Fruit fly (Drosophila melanogaster) whole organism, embryonic: ENCODE measurements around the gene Socs36E.

ENCODE experiments used
- Antp ChIP-seq: fragments of 200-800 bp; sonication (Bioruptor generic); optimal IDR thresholded peaks from 3 replicates; lab custom pipeline; 2016; ENCODE audit warnings: missing biosample characterization, missing genetic modification characterization
- Atf6 ChIP-seq: fragments of 200-800 bp; sonication (Bioruptor generic); IDR thresholded peaks from 2 replicates; pipeline ENCODE4 v1.3.6; 2022; ENCODE audit warnings: missing biosample characterization, missing genetic modification characterization
- Blimp-1 ChIP-seq: fragments of 200-800 bp; sonication (Bioruptor generic); optimal IDR thresholded peaks from 3 replicates; lab custom pipeline; 2018; ENCODE audit warnings: missing biosample characterization, missing genetic modification characterization, mild to moderate bottlenecking, moderate library complexity, missing genetic modification reagents
- CG10147 ChIP-seq: fragments of 200-800 bp; sonication (Bioruptor generic); optimal IDR thresholded peaks from 2 replicates; lab custom pipeline; 2019; ENCODE audit warnings: missing biosample characterization, mild to moderate bottlenecking, missing genetic modification characterization, moderate library complexity
- CG10366 ChIP-seq: fragments of 200-800 bp; sonication (Bioruptor generic); IDR thresholded peaks from 2 replicates; pipeline ENCODE4 v1.3.6; 2022; ENCODE audit warnings: missing biosample characterization, missing genetic modification characterization
- CG11093 ChIP-seq: fragments of 200-800 bp; sonication (Bioruptor generic); IDR thresholded peaks from 3 replicates; pipeline ENCODE4 v1.3.6; 2022; ENCODE audit warnings: missing biosample characterization, missing genetic modification characterization
- CG12769 ChIP-seq: fragments of 200-800 bp; sonication (Bioruptor generic); optimal IDR thresholded peaks from 2 replicates; lab custom pipeline; 2019; ENCODE audit warnings: missing biosample characterization, mild to moderate bottlenecking, missing genetic modification characterization, moderate library complexity
- CG13123 ChIP-seq: fragments of 200-800 bp; sonication (Bioruptor generic); optimal IDR thresholded peaks from 2 replicates; lab custom pipeline; 2016; ENCODE audit warnings: missing biosample characterization, missing genetic modification characterization
- CG17829 ChIP-seq: fragments of 200-800 bp; optimal IDR thresholded peaks from 2 replicates; lab custom pipeline; 2019; ENCODE audit warnings: missing biosample characterization, mild to moderate bottlenecking, missing genetic modification characterization, moderate library complexity
- CG2202 ChIP-seq: fragments of 200-800 bp; sonication (Bioruptor generic); optimal IDR thresholded peaks from 2 replicates; lab custom pipeline; 2018; ENCODE audit warnings: missing biosample characterization, mild to moderate bottlenecking, missing genetic modification characterization
- CG2678 ChIP-seq: fragments of 200-800 bp; sonication (Bioruptor generic); optimal IDR thresholded peaks from 3 replicates; lab custom pipeline; 2019; ENCODE audit warnings: missing biosample characterization, mild to moderate bottlenecking, missing genetic modification characterization, moderate library complexity
- CG3065 ChIP-seq: fragments of 200-800 bp; sonication (Bioruptor generic); optimal IDR thresholded peaks from 2 replicates; lab custom pipeline; 2016; ENCODE audit warnings: missing biosample characterization, missing genetic modification characterization
- CG5245 ChIP-seq: fragments of 200-800 bp; sonication (Bioruptor generic); optimal IDR thresholded peaks from 3 replicates; lab custom pipeline; 2016; ENCODE audit warnings: missing biosample characterization, missing genetic modification characterization
- CG6689 ChIP-seq: fragments of 200-800 bp; sonication (Bioruptor generic); IDR thresholded peaks from 2 replicates; pipeline ENCODE4 v1.3.6; 2022; ENCODE audit warnings: missing biosample characterization, missing genetic modification characterization
- CG7963 ChIP-seq: fragments of 200-800 bp; sonication (Bioruptor generic); IDR thresholded peaks from 3 replicates; pipeline ENCODE4 v1.3.6; 2022; ENCODE audit warnings: missing biosample characterization, missing genetic modification characterization; ENCODE audit not compliant: partially characterized antibody
- CG9609 ChIP-seq: fragments of 200-800 bp; sonication (Bioruptor generic); optimal IDR thresholded peaks from 3 replicates; lab custom pipeline; 2016; ENCODE audit warnings: missing biosample characterization, missing genetic modification characterization
- CTCF ChIP-seq: fragments of 200-800 bp; sonication (Bioruptor generic); optimal IDR thresholded peaks from 2 replicates; lab custom pipeline; 2017; ENCODE audit warnings: missing biosample characterization, mild to moderate bottlenecking, missing genetic modification characterization, moderate library complexity
- CkIIα-i1 ChIP-seq: fragments of 200-800 bp; sonication (Bioruptor generic); IDR thresholded peaks from 2 replicates; pipeline ENCODE4 v1.3.6; 2022; ENCODE audit warnings: missing biosample characterization, missing genetic modification characterization
- CoRest ChIP-seq: fragments of 200-800 bp; sonication (Bioruptor generic); optimal IDR thresholded peaks from 3 replicates; lab custom pipeline; 2018; ENCODE audit warnings: missing biosample characterization, mild to moderate bottlenecking, missing genetic modification characterization, moderate library complexity
- CrebB ChIP-seq: fragments of 200-800 bp; sonication (Bioruptor generic); optimal IDR thresholded peaks from 3 replicates; lab custom pipeline; 2018; ENCODE audit warnings: missing biosample characterization, mild to moderate bottlenecking, missing genetic modification characterization
- D ChIP-seq, 2 experiments: fragments of 200-800 bp in 1 of 2; fragments of >200 bp in 1 of 2; sonication (Bioruptor generic) in 1 of 2; optimal IDR thresholded peaks; 2 replicates in 1 of 2; 3 replicates in 1 of 2; lab custom pipeline; 2017; ENCODE audit warnings: mild to moderate bottlenecking in 1 of 2, missing biosample characterization in 1 of 2, missing genetic modification characterization in 1 of 2, missing genetic modification reagents in 1 of 2
- Dbx ChIP-seq: fragments of 200-800 bp; sonication (Bioruptor generic); IDR thresholded peaks from 3 replicates; pipeline ENCODE4 v1.3.6; 2022; ENCODE audit warnings: missing biosample characterization, missing genetic modification characterization
- Gug ChIP-seq: fragments of 200-800 bp; sonication (Bioruptor generic); IDR thresholded peaks from 4 replicates; pipeline ENCODE4 v1.3.6; 2022; ENCODE audit warnings: missing biosample characterization, missing genetic modification characterization
- H2.0 ChIP-seq: fragments of 200-800 bp; sonication (Bioruptor generic); IDR thresholded peaks from 2 replicates; pipeline ENCODE4 v1.3.6; 2022; ENCODE audit warnings: missing biosample characterization, missing genetic modification characterization
- Hr39 ChIP-seq: fragments of >200 bp; optimal IDR thresholded peaks from 2 replicates; lab custom pipeline; 2017
- Myb ChIP-seq: fragments of 200-800 bp; sonication (Bioruptor generic); optimal IDR thresholded peaks from 2 replicates; lab custom pipeline; 2016; ENCODE audit warnings: missing biosample characterization, missing genetic modification characterization
- Nf-YA ChIP-seq: fragments of 200-800 bp; sonication (Bioruptor generic); IDR thresholded peaks from 2 replicates; pipeline ENCODE4 v1.3.6; 2022; ENCODE audit warnings: missing biosample characterization, missing genetic modification characterization
- NfI ChIP-seq: fragments of 200-800 bp; sonication (Bioruptor generic); optimal IDR thresholded peaks from 3 replicates; lab custom pipeline; 2018; ENCODE audit warnings: missing biosample characterization, mild to moderate bottlenecking, missing genetic modification characterization, moderate library complexity
- Optix ChIP-seq: fragments of 200-800 bp; sonication (Bioruptor generic); IDR thresholded peaks from 3 replicates; pipeline ENCODE4 v1.3.6; 2022; ENCODE audit warnings: missing biosample characterization, missing genetic modification characterization
- Sry-δ ChIP-seq: fragments of 200-800 bp; sonication (Bioruptor generic); optimal IDR thresholded peaks from 2 replicates; lab custom pipeline; 2016; ENCODE audit warnings: missing biosample characterization, missing genetic modification characterization
- bcd ChIP-seq: fragments of 200-800 bp; sonication (Bioruptor generic); optimal IDR thresholded peaks from 2 replicates; lab custom pipeline; 2017; ENCODE audit warnings: missing biosample characterization, mild to moderate bottlenecking, missing genetic modification characterization
- bowl ChIP-seq: fragments of 200-800 bp; sonication (Bioruptor generic); IDR thresholded peaks from 2 replicates; pipeline ENCODE4 v1.3.6; 2022; ENCODE audit warnings: missing biosample characterization, missing genetic modification characterization
- chn ChIP-seq: fragments of 200-800 bp; sonication (Bioruptor generic); optimal IDR thresholded peaks from 2 replicates; lab custom pipeline; 2016; ENCODE audit warnings: missing biosample characterization, missing genetic modification characterization
- cwo ChIP-seq: fragments of 200-800 bp; sonication (Bioruptor generic); optimal IDR thresholded peaks from 3 replicates; lab custom pipeline; 2017; ENCODE audit warnings: missing biosample characterization, missing genetic modification characterization, mild to moderate bottlenecking, moderate library complexity, missing genetic modification reagents
- da ChIP-seq: fragments of 200-800 bp; sonication (Bioruptor generic); optimal IDR thresholded peaks from 2 replicates; lab custom pipeline; 2016; ENCODE audit warnings: missing biosample characterization, missing genetic modification characterization
- fd64A ChIP-seq: fragments of 200-800 bp; sonication (Bioruptor generic); optimal IDR thresholded peaks from 3 replicates; lab custom pipeline; 2018; ENCODE audit warnings: missing biosample characterization, mild to moderate bottlenecking, missing genetic modification characterization
- fd96Cb ChIP-seq: fragments of 200-800 bp; sonication (Bioruptor generic); optimal IDR thresholded peaks from 2 replicates; lab custom pipeline; 2018; ENCODE audit warnings: missing biosample characterization, mild to moderate bottlenecking, missing genetic modification characterization, moderate library complexity
- gcm ChIP-seq: fragments of 200-800 bp; sonication (Bioruptor generic); optimal IDR thresholded peaks from 2 replicates; lab custom pipeline; 2019; ENCODE audit warnings: missing biosample characterization, mild to moderate bottlenecking, missing genetic modification characterization, moderate library complexity
- gt ChIP-seq: fragments of 200-800 bp; sonication (Bioruptor generic); IDR thresholded peaks from 2 replicates; pipeline ENCODE4 v1.3.6; 2022; ENCODE audit warnings: missing biosample characterization, missing genetic modification characterization
- hbn ChIP-seq: fragments of 200-800 bp; sonication (Bioruptor generic); IDR thresholded peaks from 2 replicates; pipeline ENCODE4 v1.3.6; 2022; ENCODE audit warnings: missing biosample characterization, missing genetic modification characterization; ENCODE audit not compliant: partially characterized antibody
- hkb ChIP-seq, 2 experiments: fragments of 200-800 bp in 1 of 2; fragments of >200 bp in 1 of 2; sonication (Bioruptor generic) in 1 of 2; IDR thresholded peaks in 1 of 2; optimal IDR thresholded peaks in 1 of 2; 2 replicates each; pipeline versions ENCODE4 v1.3.6 to Lab custom; 2017 to 2022; ENCODE audit warnings: missing biosample characterization in 1 of 2, missing genetic modification characterization in 1 of 2
- jigr1 ChIP-seq: fragments of 200-800 bp; sonication (Bioruptor generic); IDR thresholded peaks from 3 replicates; pipeline ENCODE4 v1.3.6; 2022; ENCODE audit warnings: missing biosample characterization, missing genetic modification characterization
- mld ChIP-seq: fragments of 200-800 bp; sonication (Bioruptor generic); IDR thresholded peaks from 3 replicates; pipeline ENCODE4 v1.3.6; 2022; ENCODE audit warnings: missing biosample characterization, missing genetic modification characterization; ENCODE audit not compliant: partially characterized antibody
- nerfin-1 ChIP-seq: fragments of 200-800 bp; sonication (Bioruptor generic); optimal IDR thresholded peaks from 3 replicates; lab custom pipeline; 2019; ENCODE audit warnings: missing biosample characterization, mild to moderate bottlenecking, missing genetic modification characterization, moderate library complexity
- otp ChIP-seq: fragments of 200-800 bp; sonication (Bioruptor generic); IDR thresholded peaks from 3 replicates; pipeline ENCODE4, ENCODE4 v1.3.6; 2022; ENCODE audit warnings: missing biosample characterization, missing genetic modification characterization
- psq ChIP-seq: fragments of 200-800 bp; sonication (Bioruptor generic); optimal IDR thresholded peaks from 2 replicates; lab custom pipeline; 2017; ENCODE audit warnings: missing biosample characterization, missing genetic modification characterization
- pum ChIP-seq: fragments of 200-800 bp; sonication (Bioruptor generic); optimal IDR thresholded peaks from 2 replicates; lab custom pipeline; 2016; ENCODE audit warnings: missing biosample characterization, missing genetic modification characterization
- shn ChIP-seq: fragments of 200-800 bp; sonication (Bioruptor generic); optimal IDR thresholded peaks from 3 replicates; lab custom pipeline; 2016; ENCODE audit warnings: missing biosample characterization, missing genetic modification characterization
- slou ChIP-seq: fragments of 200-800 bp; sonication (Bioruptor generic); optimal IDR thresholded peaks from 3 replicates; lab custom pipeline; 2016; ENCODE audit warnings: missing biosample characterization, missing genetic modification characterization
- ttk ChIP-seq: fragments of 200-800 bp; sonication (Bioruptor generic); IDR thresholded peaks from 2 replicates; pipeline ENCODE4 v2.1.2; 2022; ENCODE audit warnings: missing biosample characterization, missing genetic modification characterization
- twi ChIP-seq: fragments of 200-800 bp; optimal IDR thresholded peaks from 2 replicates; lab custom pipeline; 2019; ENCODE audit warnings: missing biosample characterization, mild to moderate bottlenecking, missing genetic modification characterization, moderate library complexity

Socs36E gene

DNA sequence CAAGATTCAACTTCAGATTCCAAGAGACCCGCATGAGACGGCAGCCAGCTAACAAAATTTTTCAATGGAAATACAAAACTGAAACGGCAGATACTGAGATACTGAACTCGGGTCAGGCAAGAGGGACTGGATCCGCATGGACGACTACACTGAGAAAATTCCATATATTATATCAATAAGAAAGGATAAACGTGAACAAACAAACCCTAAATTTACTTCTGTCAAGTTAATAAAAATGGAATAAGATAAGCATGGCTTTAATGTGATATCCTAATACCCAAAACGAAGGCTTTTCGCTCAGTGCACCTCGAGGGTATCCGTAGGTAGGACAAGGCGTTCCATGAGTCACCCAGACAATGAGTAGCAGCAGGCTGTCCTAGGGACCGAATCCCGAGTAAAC lies 7.0 kb downstream of the Socs36E start (continued):
- TF ChIP-seq cwo (GFP tag; lab: Kevin White, UChicago) = no peak
- TF ChIP-seq Antp (GFP tag; lab: Kevin White, UChicago) = peak; percentile 84
- TF ChIP-seq Atf6 = peak; percentile 62
- peak; percentile 62 for TF ChIP-seq ttk (GFP tag; lab: Robert Waterston, UW)
- peak; percentile 65 for TF ChIP-seq NfI (GFP tag; lab: Kevin White, UChicago)
- TF ChIP-seq CG10147 = peak; percentile 42
- no peak for TF ChIP-seq fd64A
- TF ChIP-seq twi (tag; lab: Kevin White, UChicago) = peak; percentile 84
- TF ChIP-seq jigr1 (GFP tag; lab: Robert Waterston, UW) = no peak
- peak; percentile 73 for TF ChIP-seq CG13123
- peak; percentile 83 for TF ChIP-seq fd96Cb (tag; lab: Kevin White, UChicago)
- TF ChIP-seq CG10366 = peak; percentile 81
- TF ChIP-seq Hr39 (lab: Kevin White, UChicago) = no peak
- TF ChIP-seq gt = peak; percentile 61
- TF ChIP-seq da (GFP tag; lab: Kevin White, UChicago) = peak; percentile 29
- peak; percentile 80 for TF ChIP-seq Dbx (GFP tag; lab: Robert Waterston, UW)
- TF ChIP-seq D (optimal IDR thresholded peaks at IDR 0.05; lab: Kevin White, UChicago) = no peak
- TF ChIP-seq D (GFP tag; optimal IDR thresholded peaks at IDR 0.05; lab: Kevin White, UChicago) = peak; percentile 91
- TF ChIP-seq psq (GFP tag; lab: Kevin White, UChicago) = peak; percentile 28
- TF ChIP-seq hkb (optimal IDR thresholded peaks at IDR 0.05; lab: Kevin White, UChicago) = no peak
- peak; percentile 75 for TF ChIP-seq hkb (GFP tag; IDR thresholded peaks at IDR 0.05; lab: Robert Waterston, UW)
- TF ChIP-seq CoRest (tag; lab: Kevin White, UChicago) = peak; percentile 84
- TF ChIP-seq CG2678 (tag; lab: Kevin White, UChicago) = peak; percentile 79
- TF ChIP-seq bowl (GFP tag; lab: Robert Waterston, UW) = no peak
- peak; percentile 79 for TF ChIP-seq shn (GFP tag; lab: Kevin White, UChicago)
- no peak for TF ChIP-seq CTCF (GFP tag; lab: Kevin White, UChicago)
- TF ChIP-seq otp (GFP tag; lab: Robert Waterston, UW) = peak; percentile 93
- TF ChIP-seq H2.0 = peak; percentile 85
- no peak for TF ChIP-seq hbn (GFP tag; lab: Robert Waterston, UW)
- peak; percentile 63 for TF ChIP-seq CrebB
- TF ChIP-seq mld (GFP tag; lab: Robert Waterston, UW) = no peak
- TF ChIP-seq Gug (GFP tag; lab: Robert Waterston, UW) = peak; percentile 77
- TF ChIP-seq Blimp-1 (GFP tag; lab: Kevin White, UChicago) = peak; percentile 59
- TF ChIP-seq CG17829 (tag; lab: Kevin White, UChicago) = peak; percentile 94
- peak; percentile 85 for TF ChIP-seq Optix (GFP tag; lab: Robert Waterston, UW)
- no peak for TF ChIP-seq CG7963 (GFP tag; lab: Robert Waterston, UW)
- TF ChIP-seq slou (GFP tag; lab: Kevin White, UChicago) = peak; percentile 86
- TF ChIP-seq CG9609 = peak; percentile 87
- peak; percentile 82 for TF ChIP-seq CG2202
- TF ChIP-seq Nf-YA = 0 out of 2 replicates have a peak, but pooled peaks have one; percentile 46
- TF ChIP-seq CG6689 (GFP tag; lab: Robert Waterston, UW) = peak; percentile 89
- peak; percentile 76 for TF ChIP-seq CG11093 (GFP tag; lab: Robert Waterston, UW)
- TF ChIP-seq pum (GFP tag; lab: Kevin White, UChicago) = peak; percentile 86
- TF ChIP-seq Sry-δ = peak; percentile 50
- TF ChIP-seq CG3065 (GFP tag; lab: Kevin White, UChicago) = peak; percentile 76
- peak; percentile 83 for TF ChIP-seq chn (GFP tag; lab: Kevin White, UChicago)
- TF ChIP-seq CkIIα-i1 (GFP tag; lab: Robert Waterston, UW) = no peak
- peak; percentile 61 for TF ChIP-seq Myb (GFP tag; lab: Kevin White, UChicago)
- peak; percentile 71 for TF ChIP-seq nerfin-1 (tag; lab: Kevin White, UChicago)
- TF ChIP-seq CG5245 (GFP tag; lab: Kevin White, UChicago) = peak; percentile 89
- TF ChIP-seq bcd = peak; percentile 84
- TF ChIP-seq CG12769 (tag; lab: Kevin White, UChicago) = peak; percentile 66
- peak; percentile 92 for TF ChIP-seq gcm (GFP tag; lab: Kevin White, UChicago)
